Fruit fly (Drosophila melanogaster): ENCODE measurements around the gene Grip84.

Grip84 gene

dm6 chrX:19531642-19532041 lies 33.9 kb downstream of the Grip84 start, which contains the start of gene CG12231:
TSS of gene CG12231 (minus strand) at chrX:19531742.
- TF ChIP-seq CG17801 (GFP tag; optimal IDR thresholded peaks at IDR 0.05; ENCODE audit: partially characterized antibody): no peak

- no peak for TF ChIP-seq CG17801 (GFP tag; optimal IDR thresholded peaks at IDR 0.05; ENCODE audit: partially characterized antibody)
Measured at dm6 chrX:19522597-19522996, 43.0 kb downstream of the Grip84 start.

dm6 chrX:19521753-19522383 lies 43.7 kb downstream of the Grip84 start, which contains the start of the genes Idh3a and CoRest:
TSS of gene Idh3a (minus strand) at chrX:19521810.
TSS of gene CoRest (plus strand) at chrX:19521929.
- TF ChIP-seq CG17801 (GFP tag; optimal IDR thresholded peaks at IDR 0.05; ENCODE audit: partially characterized antibody): no peak

dm6 chrX:19520888-19521287 lies 44.7 kb downstream of the Grip84 start:
- no peak for TF ChIP-seq CG17801 (GFP tag; optimal IDR thresholded peaks at IDR 0.05; ENCODE audit: partially characterized antibody)

- TF ChIP-seq CG17801 (GFP tag; optimal IDR thresholded peaks at IDR 0.05; ENCODE audit: partially characterized antibody): no peak
Measured at dm6 chrX:19520376-19520775, 45.2 kb downstream of the Grip84 start.

- TF ChIP-seq CG17801 (GFP tag; optimal IDR thresholded peaks at IDR 0.05; ENCODE audit: partially characterized antibody): no peak
Measured at dm6 chrX:19510204-19510603, 55.4 kb downstream of the Grip84 start.

All from ovary, adult (tissue).